Fruit fly (Drosophila melanogaster) whole organism, embryonic: ENCODE measurements around the gene GstO2.

ENCODE experiments used
- Aef1 ChIP-seq: fragments of 200-800 bp; sonication (Bioruptor generic); IDR thresholded peaks from 3 replicates; pipeline ENCODE4 v1.3.6; 2022; ENCODE audit warnings: missing biosample characterization, missing genetic modification characterization
- C15 ChIP-seq: fragments of 200-800 bp; sonication (Bioruptor generic); IDR thresholded peaks from 3 replicates; pipeline ENCODE4 v1.3.6; 2022; ENCODE audit warnings: missing biosample characterization, missing genetic modification characterization
- CG11456 ChIP-seq: fragments of 200-800 bp; sonication (Bioruptor generic); IDR thresholded peaks from 3 replicates; pipeline ENCODE4 v1.3.6; 2022; ENCODE audit warnings: missing biosample characterization, missing genetic modification characterization
- CG12942 ChIP-seq: fragments of 200-800 bp; sonication (Bioruptor generic); optimal IDR thresholded peaks from 3 replicates; lab custom pipeline; 2016; ENCODE audit warnings: missing biosample characterization, missing genetic modification characterization
- CG13296 ChIP-seq: fragments of 200-800 bp; sonication (Bioruptor generic); optimal IDR thresholded peaks from 3 replicates; lab custom pipeline; 2018; ENCODE audit warnings: missing biosample characterization, mild to moderate bottlenecking, missing genetic modification characterization
- CG15269 ChIP-seq: fragments of 200-800 bp; sonication (Bioruptor generic); optimal IDR thresholded peaks from 2 replicates; lab custom pipeline; 2018; ENCODE audit warnings: missing biosample characterization, mild to moderate bottlenecking, missing genetic modification characterization, moderate library complexity
- CG15479 ChIP-seq: fragments of 200-800 bp; sonication (Bioruptor generic); optimal IDR thresholded peaks from 3 replicates; lab custom pipeline; 2019; ENCODE audit warnings: missing biosample characterization, mild to moderate bottlenecking, missing genetic modification characterization, moderate library complexity
- CG1603 ChIP-seq: fragments of 200-800 bp; sonication (Bioruptor generic); optimal IDR thresholded peaks from 2 replicates; lab custom pipeline; 2019; ENCODE audit warnings: missing biosample characterization, mild to moderate bottlenecking, missing genetic modification characterization, moderate library complexity
- CG17568 ChIP-seq: fragments of 200-800 bp; sonication (Bioruptor generic); optimal IDR thresholded peaks from 2 replicates; lab custom pipeline; 2018; ENCODE audit warnings: missing biosample characterization, mild to moderate bottlenecking, missing genetic modification characterization, moderate library complexity
- CG1792 ChIP-seq: fragments of 200-800 bp; sonication (Bioruptor generic); optimal IDR thresholded peaks from 2 replicates; lab custom pipeline; 2016; ENCODE audit warnings: missing biosample characterization, missing genetic modification characterization
- CG2199 ChIP-seq: fragments of 200-800 bp; sonication (Bioruptor generic); IDR thresholded peaks from 3 replicates; pipeline ENCODE4 v1.3.6; 2022; ENCODE audit warnings: missing biosample characterization, missing genetic modification characterization
- CG3065 ChIP-seq: fragments of 200-800 bp; sonication (Bioruptor generic); optimal IDR thresholded peaks from 2 replicates; lab custom pipeline; 2016; ENCODE audit warnings: missing biosample characterization, missing genetic modification characterization
- CG32532 ChIP-seq: fragments of 200-800 bp; sonication (Bioruptor generic); IDR thresholded peaks from 2 replicates; pipeline ENCODE4 v1.3.6; 2022; ENCODE audit warnings: missing biosample characterization, missing genetic modification characterization
- CG4617 ChIP-seq: fragments of 200-800 bp; sonication (Bioruptor generic); optimal IDR thresholded peaks from 3 replicates; lab custom pipeline; 2016; ENCODE audit warnings: missing biosample characterization, missing genetic modification characterization, borderline replicate concordance
- CG4854 ChIP-seq: fragments of 200-800 bp; sonication (Bioruptor generic); optimal IDR thresholded peaks from 2 replicates; lab custom pipeline; 2016; ENCODE audit warnings: missing biosample characterization, missing genetic modification characterization, inconsistent platforms
- CG6791 ChIP-seq: fragments of 200-800 bp; sonication (Bioruptor generic); IDR thresholded peaks from 3 replicates; pipeline ENCODE4 v1.3.6; 2022; ENCODE audit warnings: missing biosample characterization, missing genetic modification characterization; ENCODE audit not compliant: partially characterized antibody
- CG8765 ChIP-seq: fragments of 200-800 bp; sonication (Bioruptor generic); IDR thresholded peaks from 2 replicates; pipeline ENCODE4 v1.3.6; 2022; ENCODE audit warnings: missing biosample characterization, missing genetic modification characterization
- CG8924 ChIP-seq: fragments of 200-800 bp; optimal IDR thresholded peaks from 3 replicates; lab custom pipeline; 2019; ENCODE audit warnings: missing biosample characterization, mild to moderate bottlenecking, missing genetic modification characterization, moderate library complexity
- CG9817 ChIP-seq: fragments of 200-800 bp; sonication (Bioruptor generic); optimal IDR thresholded peaks from 2 replicates; lab custom pipeline; 2018; ENCODE audit warnings: missing biosample characterization, mild to moderate bottlenecking, missing genetic modification characterization, moderate library complexity
- ERR ChIP-seq: fragments of 200-800 bp; sonication (Bioruptor generic); optimal IDR thresholded peaks from 2 replicates; lab custom pipeline; 2016; ENCODE audit warnings: missing biosample characterization, missing genetic modification characterization
- Fer2 ChIP-seq: fragments of 200-800 bp; sonication (Bioruptor generic); optimal IDR thresholded peaks from 2 replicates; lab custom pipeline; 2018; ENCODE audit warnings: missing biosample characterization, mild to moderate bottlenecking, missing genetic modification characterization, moderate library complexity
- GATAe ChIP-seq: fragments of 200-800 bp; sonication (Bioruptor generic); conservative IDR thresholded peaks from 2 replicates; pipeline ENCODE4 v1.3.6; 2022; ENCODE audit warnings: missing biosample characterization, missing genetic modification characterization
- Hand ChIP-seq: fragments of 200-800 bp; sonication (Bioruptor generic); optimal IDR thresholded peaks from 2 replicates; lab custom pipeline; 2017; ENCODE audit warnings: mild to moderate bottlenecking, missing biosample characterization, missing genetic modification reagents, missing genetic modification characterization
- Med ChIP-seq: fragments of 200-800 bp; sonication (Bioruptor generic); peaks from one replicate; lab custom pipeline; 2016; ENCODE audit warnings: missing biosample characterization, missing genetic modification characterization, mild to moderate bottlenecking, inconsistent platforms, moderate library complexity
- Mes4 ChIP-seq: fragments of 200-800 bp; sonication (Bioruptor generic); optimal IDR thresholded peaks from 2 replicates; lab custom pipeline; 2016; ENCODE audit warnings: missing biosample characterization, missing genetic modification characterization
- Ptx1 ChIP-seq: fragments of 200-800 bp; sonication (Bioruptor generic); IDR thresholded peaks from 2 replicates; pipeline ENCODE4 v1.3.6; 2022; ENCODE audit warnings: missing biosample characterization, missing genetic modification characterization
- Scr ChIP-seq: fragments of 200-800 bp; sonication (Bioruptor generic); IDR thresholded peaks from 2 replicates; pipeline ENCODE4 v1.3.6; 2022; ENCODE audit warnings: missing biosample characterization, missing genetic modification characterization; ENCODE audit not compliant: partially characterized antibody
- Sox102F ChIP-seq: fragments of 200-800 bp; sonication (Bioruptor generic); optimal IDR thresholded peaks from 2 replicates; lab custom pipeline; 2018; ENCODE audit warnings: missing biosample characterization, mild to moderate bottlenecking, missing genetic modification characterization, moderate library complexity
- Tbp ChIP-seq: fragments of >200 bp; optimal IDR thresholded peaks from 2 replicates; lab custom pipeline; 2018; ENCODE audit warnings: missing biosample characterization, missing genetic modification characterization
- Usf ChIP-seq: fragments of 200-800 bp; sonication (Bioruptor generic); optimal IDR thresholded peaks from 2 replicates; lab custom pipeline; 2017; ENCODE audit warnings: missing genotype, missing biosample characterization, missing genetic modification characterization
- amos ChIP-seq: fragments of 200-800 bp; sonication (Bioruptor generic); IDR thresholded peaks from 2 replicates; pipeline ENCODE4 v1.3.6; 2022; ENCODE audit warnings: missing biosample characterization, missing genetic modification characterization; ENCODE audit not compliant: partially characterized antibody
- bigmax ChIP-seq: fragments of 200-800 bp; sonication (Bioruptor generic); optimal IDR thresholded peaks from 2 replicates; lab custom pipeline; 2018; ENCODE audit warnings: missing biosample characterization, mild to moderate bottlenecking, missing genetic modification characterization
- cas ChIP-seq: fragments of 200-800 bp; sonication (Bioruptor generic); IDR thresholded peaks from 2 replicates; pipeline ENCODE4 v1.3.6; 2022; ENCODE audit warnings: missing biosample characterization, missing genetic modification characterization
- esg ChIP-seq: fragments of 200-800 bp; sonication (Bioruptor generic); conservative IDR thresholded peaks from 2 replicates; pipeline ENCODE4 v1.3.6; 2022; ENCODE audit warnings: missing biosample characterization, missing genetic modification characterization
- fd102C ChIP-seq: fragments of 200-800 bp; sonication (Bioruptor generic); optimal IDR thresholded peaks from 2 replicates; lab custom pipeline; 2018; ENCODE audit warnings: missing biosample characterization, mild to moderate bottlenecking, missing genetic modification characterization, moderate library complexity
- ftz-f1 ChIP-seq: fragments of 200-800 bp; sonication (Bioruptor generic); optimal IDR thresholded peaks from 2 replicates; lab custom pipeline; 2016; ENCODE audit warnings: missing biosample characterization, missing genetic modification characterization
- grau ChIP-seq: fragments of 200-800 bp; optimal IDR thresholded peaks from 3 replicates; lab custom pipeline; 2019; ENCODE audit warnings: missing biosample characterization, mild to moderate bottlenecking, missing genetic modification characterization, moderate library complexity
- gt ChIP-seq: fragments of 200-800 bp; sonication (Bioruptor generic); IDR thresholded peaks from 2 replicates; pipeline ENCODE4 v1.3.6; 2022; ENCODE audit warnings: missing biosample characterization, missing genetic modification characterization
- hb ChIP-seq: fragments of 200-800 bp; sonication (Bioruptor generic); IDR thresholded peaks from 3 replicates; pipeline ENCODE4 v1.3.6; 2022; ENCODE audit warnings: missing biosample characterization, missing genetic modification characterization; ENCODE audit not compliant: partially characterized antibody
- jing ChIP-seq: fragments of 200-800 bp; sonication (Bioruptor generic); optimal IDR thresholded peaks from 2 replicates; lab custom pipeline; 2018; ENCODE audit warnings: missing biosample characterization, mild to moderate bottlenecking, missing genetic modification characterization
- odd ChIP-seq: fragments of 200-800 bp; sonication (Bioruptor generic); optimal IDR thresholded peaks from 2 replicates; lab custom pipeline; 2017; ENCODE audit warnings: missing biosample characterization, mild to moderate bottlenecking, missing genetic modification characterization
- p53 ChIP-seq: fragments of 200-800 bp; sonication (Bioruptor generic); optimal IDR thresholded peaks from 2 replicates; lab custom pipeline; 2016; ENCODE audit warnings: missing biosample characterization, missing genetic modification characterization
- pho ChIP-seq: fragments of 200-800 bp; sonication (Bioruptor generic); optimal IDR thresholded peaks from 2 replicates; lab custom pipeline; 2016; ENCODE audit warnings: missing biosample characterization, missing genetic modification characterization
- pita ChIP-seq: fragments of 200-800 bp; sonication (Bioruptor generic); optimal IDR thresholded peaks from 2 replicates; lab custom pipeline; 2017; ENCODE audit warnings: missing biosample characterization, mild to moderate bottlenecking, missing genetic modification characterization
- pros ChIP-seq: fragments of 200-800 bp; sonication (Bioruptor generic); optimal IDR thresholded peaks from 3 replicates; lab custom pipeline; 2019; ENCODE audit warnings: missing biosample characterization, mild to moderate bottlenecking, missing genetic modification characterization, moderate library complexity
- ranshi ChIP-seq: fragments of 200-800 bp; sonication (Bioruptor generic); IDR thresholded peaks from 2 replicates; pipeline ENCODE4 v1.3.6; 2022; ENCODE audit warnings: missing biosample characterization, missing genetic modification characterization
- sisA ChIP-seq: fragments of 200-800 bp; sonication (Bioruptor generic); IDR thresholded peaks from 2 replicates; pipeline ENCODE4 v1.3.6; 2022; ENCODE audit warnings: missing biosample characterization, missing genetic modification characterization
- slp2 ChIP-seq: fragments of 200-800 bp; sonication (Bioruptor generic); optimal IDR thresholded peaks from 2 replicates; lab custom pipeline; 2016; ENCODE audit warnings: missing biosample characterization, missing genetic modification characterization
- sug ChIP-seq: fragments of 200-800 bp; optimal IDR thresholded peaks from 2 replicates; lab custom pipeline; 2019; ENCODE audit warnings: missing biosample characterization, mild to moderate bottlenecking, missing genetic modification characterization, moderate library complexity
- zf30C ChIP-seq: fragments of 200-800 bp; sonication (Bioruptor generic); optimal IDR thresholded peaks from 3 replicates; lab custom pipeline; 2018; ENCODE audit warnings: missing biosample characterization, mild to moderate bottlenecking, missing genetic modification characterization
- zfh1 ChIP-seq: fragments of 200-800 bp; sonication (Bioruptor generic); IDR thresholded peaks from 3 replicates; pipeline ENCODE4 v1.3.6; 2022; ENCODE audit warnings: missing biosample characterization, missing genetic modification characterization

The GstO2 gene

dm6 chr3L:8547104-8547523 is 23.8 kb upstream of the GstO2 start (continued):
- TF ChIP-seq CG6791 (GFP tag; lab: Robert Waterston, UW) (no peak), CG2199 (GFP tag; lab: Robert Waterston, UW) (0 out of 3 replicates have a peak, but pooled peaks have one; percentile 48), zfh1 (peak; percentile 82), Usf (GFP tag; lab: Kevin White, UChicago) (peak; percentile 70), CG1792 (GFP tag; lab: Kevin White, UChicago) (peak; percentile 34), sug (tag; lab: Kevin White, UChicago) (peak; percentile 81), bigmax (GFP tag; lab: Kevin White, UChicago) (no peak), esg (GFP tag; lab: Robert Waterston, UW) (peak; percentile 82), Aef1 (GFP tag; lab: Robert Waterston, UW) (peak; percentile 60; the same call in 2 of the 3 replicates), CG12942 (GFP tag; lab: Kevin White, UChicago) (peak; percentile 73), Fer2 (tag; lab: Kevin White, UChicago) (peak; percentile 80), p53 (GFP tag; lab: Kevin White, UChicago) (no peak), pita (GFP tag; lab: Kevin White, UChicago) (no peak), Sox102F (peak; percentile 90), ranshi (GFP tag; lab: Robert Waterston, UW) (peak; percentile 73), CG9817 (peak; percentile 90), CG3065 (peak; percentile 14), fd102C (GFP tag; lab: Kevin White, UChicago) (no peak), CG17568 (GFP tag; lab: Kevin White, UChicago) (peak; percentile 80), gt (GFP tag; lab: Robert Waterston, UW) (peak; percentile 48; the same call in 1 of the 2 replicates), ERR (GFP tag; lab: Kevin White, UChicago) (peak; percentile 58), CG15479 (GFP tag; lab: Kevin White, UChicago) (no peak), odd (peak; percentile 75), CG1603 (tag; lab: Kevin White, UChicago) (peak; percentile 52), GATAe (GFP tag; lab: Robert Waterston, UW) (peak; percentile 64), slp2 (GFP tag; lab: Kevin White, UChicago) (peak; percentile 57), CG32532 (peak; percentile 92), Mes4 (peak; percentile 57), Hand (GFP tag; lab: Kevin White, UChicago) (peak; percentile 59), grau (tag; lab: Kevin White, UChicago) (peak; percentile 91), jing (GFP tag; lab: Kevin White, UChicago) (peak; percentile 69), CG15269 (tag; lab: Kevin White, UChicago) (peak; percentile 94), Tbp (GFP tag; lab: Kevin White, UChicago) (no peak), cas (GFP tag; lab: Robert Waterston, UW) (peak; percentile 69), sisA (peak; percentile 77), hb (GFP tag; lab: Robert Waterston, UW) (no peak), pros (GFP tag; lab: Kevin White, UChicago) (no peak), Ptx1 (GFP tag; lab: Robert Waterston, UW) (peak; percentile 92), amos (GFP tag; lab: Robert Waterston, UW) (no peak), ftz-f1 (GFP tag; lab: Kevin White, UChicago) (no peak), CG11456 (GFP tag; lab: Robert Waterston, UW) (peak; percentile 82), zf30C (peak; percentile 75), CG8765 (GFP tag; lab: Robert Waterston, UW) (peak; percentile 26; the same call in 1 of the 2 replicates), CG4854 (GFP tag; lab: Kevin White, UChicago) (peak; percentile 71), CG13296 (GFP tag; lab: Kevin White, UChicago) (peak; percentile 91), pho (peak; percentile 82), CG4617 (GFP tag; lab: Kevin White, UChicago) (peak; percentile 41), Scr (GFP tag; lab: Robert Waterston, UW) (no peak), CG8924 (tag; lab: Kevin White, UChicago) (peak; percentile 90), C15 (0 out of 3 replicates have a peak, but pooled peaks have one; percentile 39), Med (GFP tag; lab: Kevin White, UChicago) (peak; percentile 96)
